Worm (Caenorhabditis elegans) whole organism, L4/young adult: ENCODE measurements around the gene srh-136.

ENCODE experiments used
- W03F9.2 ChIP-seq: fragments of 150-350 bp; optimal IDR thresholded peaks from 2 replicates; lab custom pipeline; 2014; ENCODE audit warnings: missing biosample characterization, missing genetic modification characterization
- dao-5 ChIP-seq: sonication (generic microtip); optimal IDR thresholded peaks from 2 replicates; lab custom pipeline; 2016; ENCODE audit warnings: missing genotype, missing genetic modification characterization, moderate library complexity, missing compliant biosample characterization
- him-1 ChIP-seq: sonication (generic microtip); optimal IDR thresholded peaks from 2 replicates; lab custom pipeline; 2016; ENCODE audit warnings: missing genotype, missing genetic modification reagents, missing genetic modification characterization, missing compliant biosample characterization

DNA sequence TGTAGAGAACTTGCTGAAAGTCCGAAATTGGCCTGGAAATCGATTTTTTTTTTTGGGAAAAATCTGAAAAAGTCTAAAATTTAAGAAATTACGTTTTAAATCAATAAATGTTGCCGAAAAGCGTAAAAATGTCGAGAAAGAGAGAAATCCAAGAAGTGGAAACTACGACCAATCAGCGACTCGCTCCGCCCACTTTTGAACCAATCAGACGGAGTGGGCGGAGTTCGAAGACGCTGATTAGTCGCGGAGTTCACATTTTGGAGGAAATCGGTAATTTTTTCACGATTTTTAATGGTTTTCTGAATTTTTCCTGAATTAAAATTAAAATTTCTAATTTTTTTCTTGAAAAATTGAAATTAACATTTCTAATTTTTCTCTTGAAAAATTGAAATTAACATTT, 42.3 kb upstream of the srh-136 start:
- TF ChIP-seq W03F9.2 (tag; lab: Kevin White, UChicago) (no peak), dao-5 (tag; lab: Kevin White, UChicago) (no peak), him-1 (tag; lab: Kevin White, UChicago) (no peak)
